Worm (Caenorhabditis elegans): Measurements from ENCODE around the gene srw-83.

The srw-83 gene

ce11 chrV:18420797-18421196 lies 5.6 kb upstream of the srw-83 start, which contains the start of gene srj-26:
Gene srj-26, plus strand, starts transcription at chrV:18421097.
- no peak for TF ChIP-seq ref-2 (tag; optimal IDR thresholded peaks at IDR 0.05)
- TF ChIP-seq ceh-45 (GFP tag; IDR thresholded peaks at IDR 0.05), result no peak
- TF ChIP-seq ceh-9 (tag; optimal IDR thresholded peaks at IDR 0.05), result no peak
- no peak for TF ChIP-seq F13H6.1 (tag; optimal IDR thresholded peaks at IDR 0.05)
- no peak for TF ChIP-seq nfya-1 (tag; optimal IDR thresholded peaks at IDR 0.05)
- no peak for TF ChIP-seq unc-3 (GFP tag; conservative IDR thresholded peaks at IDR 0.05)
- no peak for TF ChIP-seq unc-3 (tag; optimal IDR thresholded peaks at IDR 0.05)
- no peak for TF ChIP-seq ceh-30 (tag; optimal IDR thresholded peaks at IDR 0.05)
- no peak for TF ChIP-seq ceh-24 (tag; optimal IDR thresholded peaks at IDR 0.05)
- no peak for TF ChIP-seq pha-2 (tag; optimal IDR thresholded peaks at IDR 0.05)
- TF ChIP-seq unc-86 (tag; optimal IDR thresholded peaks at IDR 0.05), result no peak
- no peak for TF ChIP-seq dmd-4 (tag; optimal IDR thresholded peaks at IDR 0.05; ENCODE audit: borderline replicate concordance)
- TF ChIP-seq ceh-34 (tag; optimal IDR thresholded peaks at IDR 0.05), result no peak
- TF ChIP-seq ztf-16 (tag; optimal IDR thresholded peaks at IDR 0.05), result no peak
- TF ChIP-seq hlh-8 (tag; optimal IDR thresholded peaks at IDR 0.05), result no peak
- TF ChIP-seq ahr-1 (tag; optimal IDR thresholded peaks at IDR 0.05), result no peak
- no peak for TF ChIP-seq lin-11 (tag; optimal IDR thresholded peaks at IDR 0.05)
- no peak for TF ChIP-seq sox-2 (GFP tag; IDR thresholded peaks at IDR 0.05)
- TF ChIP-seq hlh-13 (GFP tag; optimal IDR thresholded peaks at IDR 0.05), result no peak

ce11 chrV:18424471-18424870 lies 1.9 kb upstream of the srw-83 start, which contains the start of gene ZK262.4:
Gene ZK262.4, minus strand, starts transcription at chrV:18424571.
- TF ChIP-seq K09A11.1 (tag; optimal IDR thresholded peaks at IDR 0.05; ENCODE audit: insufficient read depth) (no peak), pqm-1 (tag; optimal IDR thresholded peaks at IDR 0.05) (no peak), C38D4.7 (GFP tag; optimal IDR thresholded peaks at IDR 0.05) (no peak), ceh-6 (GFP tag; optimal IDR thresholded peaks at IDR 0.05) (no peak), unc-3 (GFP tag; conservative IDR thresholded peaks at IDR 0.05) (no peak), unc-3 (tag; optimal IDR thresholded peaks at IDR 0.05) (no peak), ttx-3 (tag; optimal IDR thresholded peaks at IDR 0.05) (no peak)

ce11 chrV:18425544-18425943 lies 836 bp upstream of the srw-83 start, which contains the start of gene ZK262.19:
Gene ZK262.19, minus strand, starts transcription at chrV:18425644.
- no peak for TF ChIP-seq ama-1 (optimal IDR thresholded peaks at IDR 0.05)

- TF ChIP-seq nfya-1 (tag; optimal IDR thresholded peaks at IDR 0.05) (no peak), lin-11 (tag; optimal IDR thresholded peaks at IDR 0.05) (no peak), ceh-14 (tag; optimal IDR thresholded peaks at IDR 0.05) (no peak), pha-4 (tag; optimal IDR thresholded peaks at IDR 0.05) (no peak), ceh-6 (GFP tag; optimal IDR thresholded peaks at IDR 0.05) (no peak), ceh-22 (tag; optimal IDR thresholded peaks at IDR 0.05) (no peak), ceh-19 (GFP tag; optimal IDR thresholded peaks at IDR 0.05) (no peak), pat-9 (tag; optimal IDR thresholded peaks at IDR 0.05) (no peak), gmeb-2 (tag; optimal IDR thresholded peaks at IDR 0.05) (no peak), pax-1 (tag; optimal IDR thresholded peaks at IDR 0.05) (no peak), hlh-30 (tag; optimal IDR thresholded peaks at IDR 0.05; ENCODE audit: insufficient read depth) (no peak), sox-2 (GFP tag; IDR thresholded peaks at IDR 0.05) (no peak)
Measured at ce11 chrV:18430826-18431225, 4.4 kb downstream of the srw-83 start.

- TF ChIP-seq ceh-18 (tag; optimal IDR thresholded peaks at IDR 0.05), result no peak
- no peak for TF ChIP-seq tbx-2 (tag; optimal IDR thresholded peaks at IDR 0.05)
- TF ChIP-seq T23F11.4 (GFP tag; optimal IDR thresholded peaks at IDR 0.05), result no peak
- TF ChIP-seq pha-2 (tag; optimal IDR thresholded peaks at IDR 0.05), result no peak
- no peak for TF ChIP-seq C08G9.2 (tag; optimal IDR thresholded peaks at IDR 0.05)
- TF ChIP-seq mec-3 (tag; optimal IDR thresholded peaks at IDR 0.05; ENCODE audit: borderline replicate concordance), result no peak
- TF ChIP-seq lim-6 (tag; optimal IDR thresholded peaks at IDR 0.05), result no peak
- no peak for TF ChIP-seq nfya-1 (tag; optimal IDR thresholded peaks at IDR 0.05)
- no peak for TF ChIP-seq syd-9 (tag; optimal IDR thresholded peaks at IDR 0.05)
- TF ChIP-seq pag-3 (tag; optimal IDR thresholded peaks at IDR 0.05; ENCODE audit: borderline replicate concordance), result no peak
- no peak for TF ChIP-seq gmeb-2 (tag; optimal IDR thresholded peaks at IDR 0.05)
- TF ChIP-seq ceh-24 (tag; optimal IDR thresholded peaks at IDR 0.05), result no peak
- no peak for TF ChIP-seq zip-5 (tag; optimal IDR thresholded peaks at IDR 0.05)
- TF ChIP-seq hlh-13 (GFP tag; optimal IDR thresholded peaks at IDR 0.05), result no peak
- TF ChIP-seq K09A11.1 (tag; optimal IDR thresholded peaks at IDR 0.05; ENCODE audit: insufficient read depth), result no peak
- TF ChIP-seq ceh-22 (tag; optimal IDR thresholded peaks at IDR 0.05), result no peak
- no peak for TF ChIP-seq dmd-4 (tag; optimal IDR thresholded peaks at IDR 0.05; ENCODE audit: borderline replicate concordance)
Measured at ce11 chrV:18431450-18431849, 5.1 kb downstream of the srw-83 start, which contains the start of gene srw-82. Gene srw-82, plus strand, starts transcription at chrV:18431750.

Data from whole organism, late embryonic.